Worm (Caenorhabditis elegans) whole organism, L4 larva: ENCODE data around the gene F52C12.6.
"Not testable (repeated sequence)": the region's sequence is repeated elsewhere in the genome, so short reads cannot be mapped to it uniquely, and the experiment has no call there.

Experiments
- F44E2.7 ChIP-seq: fragments of 200-800 bp; sonication (Bioruptor generic); IDR thresholded peaks from 2 replicates; pipeline ENCODE4 v2.1.2; 2022; ENCODE audit warnings: missing genetic modification characterization, missing compliant biosample characterization
- ZK546.5 ChIP-seq, 2 experiments: sonication (generic microtip); optimal IDR thresholded peaks; 2 replicates each; lab custom pipeline; 2017; ENCODE audit warnings: missing biosample characterization in 2 of 2, missing genetic modification characterization in 2 of 2
- daf-12 ChIP-seq: fragments of 150-350 bp; optimal IDR thresholded peaks from 2 replicates; lab custom pipeline; 2014; ENCODE audit warnings: missing biosample characterization, missing genetic modification reagents, missing genetic modification characterization
- nhr-76 ChIP-seq: fragments of 150-350 bp; optimal IDR thresholded peaks from 2 replicates; lab custom pipeline; 2014; ENCODE audit warnings: missing biosample characterization, missing genetic modification characterization
- snpc-4 ChIP-seq: fragments of 150-350 bp; optimal IDR thresholded peaks from 2 replicates; lab custom pipeline; 2014; ENCODE audit warnings: missing biosample characterization, missing genetic modification characterization

DNA sequence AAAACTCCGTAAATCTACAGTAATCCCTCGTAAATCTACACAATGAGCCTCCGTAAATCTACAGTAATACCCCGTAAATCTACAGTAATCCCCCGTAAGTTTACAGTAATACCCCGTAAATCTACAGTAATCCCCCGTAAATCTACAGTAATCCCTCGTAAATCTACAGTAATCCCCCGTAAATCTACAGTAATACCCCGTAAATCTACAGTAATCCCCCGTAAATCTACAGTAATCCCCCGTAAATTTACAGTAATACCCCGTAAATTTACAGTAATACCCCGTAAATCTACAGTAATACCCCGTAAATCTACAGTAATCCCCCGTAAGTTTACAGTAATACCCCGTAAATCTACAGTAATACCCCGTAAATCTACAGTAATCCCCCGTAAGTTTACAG is 5.9 kb upstream of the F52C12.6 start:
- not testable (repeated sequence) for TF ChIP-seq daf-12; ZK546.5 (tag; optimal IDR thresholded peaks at IDR 0.05; lab: Kevin White, UChicago); F44E2.7 (GFP tag; lab: Robert Waterston, UW); nhr-76 (tag; lab: Kevin White, UChicago); snpc-4 (tag; lab: Kevin White, UChicago)
